Fruit fly (Drosophila melanogaster) whole organism, embryonic: ENCODE measurements around the gene CG6055.

Source experiments
- Atf3 ChIP-seq: fragments of 200-800 bp; sonication (Bioruptor generic); optimal IDR thresholded peaks from 3 replicates; lab custom pipeline; 2016; ENCODE audit warnings: missing biosample characterization, missing genetic modification characterization
- hb ChIP-seq: fragments of 200-800 bp; sonication (Bioruptor generic); IDR thresholded peaks from 3 replicates; pipeline ENCODE4 v1.3.6; 2022; ENCODE audit warnings: missing biosample characterization, missing genetic modification characterization; ENCODE audit not compliant: partially characterized antibody

- no peak for TF ChIP-seq hb (GFP tag; lab: Robert Waterston, UW)
- no peak for TF ChIP-seq Atf3
Measured at dm6 chr2L:7448371-7448770, 18.0 kb upstream of the CG6055 start.
